Fruit fly (Drosophila melanogaster): Measurements from ENCODE around the gene Blos4.

Blos4 gene

DNA sequence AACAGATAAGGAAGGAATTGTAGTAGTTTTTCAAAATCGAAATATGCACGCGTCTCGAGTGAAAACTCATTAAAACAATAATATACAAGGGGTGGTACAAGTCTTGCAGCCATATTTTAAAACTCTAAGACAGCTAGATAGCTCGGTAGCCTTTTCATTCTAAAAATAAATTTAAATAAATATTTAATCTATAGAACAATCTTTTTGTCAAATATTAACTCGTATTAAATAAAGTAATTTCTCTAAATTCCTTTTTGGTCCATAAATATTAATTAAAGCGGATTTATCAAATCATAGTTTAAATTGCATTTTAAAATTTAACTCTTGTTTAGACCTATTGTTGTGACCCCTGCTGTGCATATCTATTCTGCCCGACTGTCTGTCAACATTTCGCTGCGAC, 35.6 kb upstream of the Blos4 start (continued):
- TF ChIP-seq CG8632 (GFP tag; optimal IDR thresholded peaks at IDR 0.05): peak; percentile 44
- TF ChIP-seq CG6808 (GFP tag; optimal IDR thresholded peaks at IDR 0.05): peak; percentile 18
- TF ChIP-seq CG15336 (GFP tag; IDR thresholded peaks at IDR 0.05): 0 out of 2 replicates have a peak, but pooled peaks have one; percentile 17
- TF ChIP-seq spab (GFP tag; optimal IDR thresholded peaks at IDR 0.05): peak; percentile 46
- TF ChIP-seq eg (GFP tag; IDR thresholded peaks at IDR 0.05): peak; percentile 42; the same call in 1 of the 3 replicates

DNA sequence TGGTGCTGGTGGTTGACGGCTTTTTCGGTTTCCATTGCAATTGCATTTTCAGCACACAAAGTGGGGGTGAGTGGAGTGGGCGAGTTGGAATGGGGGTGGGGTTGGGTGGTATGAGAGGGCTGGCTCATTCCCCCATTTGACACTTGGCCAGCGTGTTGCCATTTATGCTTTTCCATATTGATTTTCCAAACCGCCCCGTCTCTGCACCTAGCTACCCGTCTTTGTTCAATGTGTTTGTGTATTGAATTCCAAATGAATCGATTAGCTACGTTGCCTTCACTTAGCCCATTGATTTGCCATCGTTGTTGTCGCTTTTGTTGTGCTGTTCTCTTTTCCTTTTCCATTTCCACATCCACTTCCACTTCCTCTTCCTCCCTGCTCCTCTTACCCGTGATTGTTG, 35.2 kb upstream of the Blos4 start:
- no peak for TF ChIP-seq Gug (GFP tag; IDR thresholded peaks at IDR 0.05)
- no peak for TF ChIP-seq vri (GFP tag; optimal IDR thresholded peaks at IDR 0.05)
- no peak for TF ChIP-seq Eip78C (GFP tag)
- no peak for TF ChIP-seq CG11902 (GFP tag; optimal IDR thresholded peaks at IDR 0.05)
- TF ChIP-seq Met (GFP tag; optimal IDR thresholded peaks at IDR 0.05): no peak
- TF ChIP-seq CG10631 (GFP tag; optimal IDR thresholded peaks at IDR 0.05): no peak
- TF ChIP-seq fd85E (GFP tag; optimal IDR thresholded peaks at IDR 0.05): no peak
- TF ChIP-seq CG4318 (GFP tag; optimal IDR thresholded peaks at IDR 0.05): no peak
- no peak for TF ChIP-seq Sox15 (GFP tag; optimal IDR thresholded peaks at IDR 0.05)
- no peak for TF ChIP-seq Blimp-1 (GFP tag; optimal IDR thresholded peaks at IDR 0.05)
- TF ChIP-seq ss (GFP tag; optimal IDR thresholded peaks at IDR 0.05): no peak
- no peak for TF ChIP-seq Sox102F (GFP tag; optimal IDR thresholded peaks at IDR 0.05)
- TF ChIP-seq CG6854 (GFP tag; optimal IDR thresholded peaks at IDR 0.05): no peak
- no peak for TF ChIP-seq CG32006 (GFP tag; optimal IDR thresholded peaks at IDR 0.05)
- TF ChIP-seq Smox (GFP tag; optimal IDR thresholded peaks at IDR 0.05): no peak
- TF ChIP-seq dsx (GFP tag; optimal IDR thresholded peaks at IDR 0.05; ENCODE audit: poor library complexity, severe bottlenecking): no peak
- TF ChIP-seq CG16779 (tag; optimal IDR thresholded peaks at IDR 0.05): no peak
- TF ChIP-seq Lpt (GFP tag; optimal IDR thresholded peaks at IDR 0.05): no peak
- TF ChIP-seq Hr4 (GFP tag; optimal IDR thresholded peaks at IDR 0.05): no peak
- no peak; the same call in 2 of the 3 replicates for TF ChIP-seq eg (GFP tag; IDR thresholded peaks at IDR 0.05)

DNA sequence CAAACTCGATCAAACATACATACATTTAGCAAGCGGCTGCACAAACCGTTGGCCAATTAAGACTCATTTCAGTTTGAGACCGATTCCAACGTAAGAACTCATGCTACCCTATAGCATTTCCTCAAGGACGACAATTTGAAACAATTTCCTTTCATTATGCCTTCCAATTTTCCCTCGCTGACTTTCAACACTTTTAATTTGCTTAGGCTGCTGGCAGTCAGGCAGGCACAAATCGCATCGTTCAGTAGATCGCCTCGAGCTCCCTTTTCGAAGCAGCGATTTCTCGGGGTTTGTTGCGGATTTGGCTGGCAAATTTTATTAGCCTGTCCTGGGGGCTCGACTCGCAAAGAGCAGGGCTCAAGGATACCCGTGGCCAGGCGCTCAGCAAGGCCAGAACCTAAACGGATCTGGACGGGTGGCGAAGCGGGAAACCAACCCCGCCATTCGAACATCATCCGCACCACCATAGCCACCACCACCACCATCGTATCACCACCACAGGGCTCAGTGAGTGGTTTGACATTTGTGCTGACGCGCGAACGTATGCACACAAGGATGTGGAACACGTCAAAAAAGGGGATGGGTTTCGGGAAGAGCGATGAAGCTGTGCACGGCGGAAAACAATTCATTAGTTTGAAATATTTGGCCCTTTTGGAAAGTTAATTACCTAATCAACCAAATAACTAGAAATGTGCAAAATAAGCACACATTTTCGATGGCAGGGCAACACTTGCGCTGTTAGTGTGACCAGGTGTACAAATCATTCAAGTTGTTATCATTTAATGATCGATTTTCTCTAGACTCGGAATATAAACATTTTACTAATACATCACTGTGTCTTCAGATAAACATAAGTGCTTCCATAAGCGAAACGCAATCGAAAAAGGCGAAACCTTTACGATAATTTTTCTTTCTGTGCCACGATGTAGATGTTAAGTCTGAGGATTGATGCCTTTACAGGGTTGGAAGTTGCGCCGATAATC, 34.0 kb upstream of the Blos4 start:
- peak; percentile 14 for TF ChIP-seq Sox102F (GFP tag; optimal IDR thresholded peaks at IDR 0.05)
- peak; percentile 52 for TF ChIP-seq esn (GFP tag; optimal IDR thresholded peaks at IDR 0.05)
- peak; percentile 30 for TF ChIP-seq Smox (GFP tag; optimal IDR thresholded peaks at IDR 0.05)
- TF ChIP-seq CG3919 (GFP tag; optimal IDR thresholded peaks at IDR 0.05): peak; percentile 16
- TF ChIP-seq Eip78C (GFP tag): peak; percentile 77
- TF ChIP-seq CG3032 (tag; optimal IDR thresholded peaks at IDR 0.05): no peak
- TF ChIP-seq CG6792 (GFP tag; optimal IDR thresholded peaks at IDR 0.05): peak; percentile 22
- TF ChIP-seq pdm3 (GFP tag; optimal IDR thresholded peaks at IDR 0.05): peak; percentile 19
- TF ChIP-seq CG6163 (GFP tag; IDR thresholded peaks at IDR 0.05): no peak
- peak; percentile 8 for TF ChIP-seq OdsH (GFP tag; optimal IDR thresholded peaks at IDR 0.05)
- no peak for TF ChIP-seq Sox15 (GFP tag; optimal IDR thresholded peaks at IDR 0.05)
- TF ChIP-seq lz (GFP tag; optimal IDR thresholded peaks at IDR 0.05): peak; percentile 37
- TF ChIP-seq CG34406 (GFP tag; optimal IDR thresholded peaks at IDR 0.05): no peak
- peak; percentile 3 for TF ChIP-seq CG10669 (GFP tag; optimal IDR thresholded peaks at IDR 0.05)
- TF ChIP-seq Eip75B (GFP tag; optimal IDR thresholded peaks at IDR 0.05): no peak
- peak; percentile 10 for TF ChIP-seq CG6808 (GFP tag; optimal IDR thresholded peaks at IDR 0.05)
- peak; percentile 81 for TF ChIP-seq svp (GFP tag)
- peak; percentile 32 for TF ChIP-seq topi (GFP tag; optimal IDR thresholded peaks at IDR 0.05)
- TF ChIP-seq Met (GFP tag; optimal IDR thresholded peaks at IDR 0.05): peak; percentile 46
- peak; percentile 2 for TF ChIP-seq CG10631 (GFP tag; optimal IDR thresholded peaks at IDR 0.05)
- peak; percentile 22 for TF ChIP-seq Hr39 (GFP tag; optimal IDR thresholded peaks at IDR 0.05)
- TF ChIP-seq cyc (GFP tag; optimal IDR thresholded peaks at IDR 0.05): peak; percentile 19
- peak; percentile 7 for TF ChIP-seq CG8632 (GFP tag; optimal IDR thresholded peaks at IDR 0.05)
- TF ChIP-seq CG31627 (GFP tag; optimal IDR thresholded peaks at IDR 0.05): peak; percentile 49
- no peak for TF ChIP-seq CG8319 (GFP tag; optimal IDR thresholded peaks at IDR 0.05)
